Fruit fly (Drosophila melanogaster) whole organism, embryonic: ENCODE data around the gene Not10.

Experiments used
- Abd-B ChIP-seq: fragments of 200-800 bp; sonication (Bioruptor generic); optimal IDR thresholded peaks from 2 replicates; lab custom pipeline; 2018; ENCODE audit warnings: missing biosample characterization, mild to moderate bottlenecking, missing genetic modification characterization, moderate library complexity
- Atf-2 ChIP-seq: fragments of 200-800 bp; sonication (Bioruptor generic); optimal IDR thresholded peaks from 2 replicates; lab custom pipeline; 2016; ENCODE audit warnings: missing biosample characterization, missing genetic modification characterization
- BEAF-32 ChIP-seq: fragments of 200-800 bp; sonication (Bioruptor generic); optimal IDR thresholded peaks from 3 replicates; lab custom pipeline; 2017; ENCODE audit warnings: missing biosample characterization, missing genetic modification characterization, mild to moderate bottlenecking, moderate library complexity, missing genetic modification reagents
- CG10462 ChIP-seq: fragments of 200-800 bp; sonication (Bioruptor generic); optimal IDR thresholded peaks from 2 replicates; lab custom pipeline; 2016; ENCODE audit warnings: missing biosample characterization, missing genetic modification characterization
- CG13296 ChIP-seq: fragments of 200-800 bp; sonication (Bioruptor generic); optimal IDR thresholded peaks from 3 replicates; lab custom pipeline; 2018; ENCODE audit warnings: missing biosample characterization, mild to moderate bottlenecking, missing genetic modification characterization
- CG2116 ChIP-seq: fragments of 200-800 bp; sonication (Bioruptor generic); optimal IDR thresholded peaks from 3 replicates; lab custom pipeline; 2018; ENCODE audit warnings: missing biosample characterization, mild to moderate bottlenecking, missing genetic modification characterization
- CG2129 ChIP-seq: fragments of 200-800 bp; sonication (Bioruptor generic); IDR thresholded peaks from 2 replicates; pipeline ENCODE4 v1.3.6; 2022; ENCODE audit warnings: missing biosample characterization, missing genetic modification characterization; ENCODE audit not compliant: partially characterized antibody
- CG32532 ChIP-seq: fragments of 200-800 bp; sonication (Bioruptor generic); IDR thresholded peaks from 2 replicates; pipeline ENCODE4 v1.3.6; 2022; ENCODE audit warnings: missing biosample characterization, missing genetic modification characterization
- CG3995 ChIP-seq: fragments of 200-800 bp; sonication (Bioruptor generic); optimal IDR thresholded peaks from 3 replicates; lab custom pipeline; 2016; ENCODE audit warnings: missing biosample characterization, missing genetic modification characterization
- CG4328 ChIP-seq: fragments of 200-800 bp; sonication (Bioruptor generic); optimal IDR thresholded peaks from 3 replicates; lab custom pipeline; 2017; ENCODE audit warnings: missing biosample characterization, missing genetic modification reagents, missing genetic modification characterization
- CG5245 ChIP-seq: fragments of 200-800 bp; sonication (Bioruptor generic); optimal IDR thresholded peaks from 3 replicates; lab custom pipeline; 2016; ENCODE audit warnings: missing biosample characterization, missing genetic modification characterization
- CG6254 ChIP-seq: fragments of 200-800 bp; sonication (Bioruptor generic); optimal IDR thresholded peaks from 3 replicates; lab custom pipeline; 2017; ENCODE audit warnings: mild to moderate bottlenecking, missing biosample characterization, missing genetic modification reagents, missing genetic modification characterization
- CG6854 ChIP-seq: fragments of 200-800 bp; sonication (Bioruptor generic); optimal IDR thresholded peaks from 3 replicates; lab custom pipeline; 2017; ENCODE audit warnings: missing biosample characterization, mild to moderate bottlenecking, missing genetic modification characterization
- CG7271 ChIP-seq: fragments of 200-800 bp; sonication (Bioruptor generic); optimal IDR thresholded peaks from 2 replicates; lab custom pipeline; 2018; ENCODE audit warnings: missing biosample characterization, mild to moderate bottlenecking, missing genetic modification characterization, moderate library complexity
- CG8281 ChIP-seq: fragments of 200-800 bp; sonication (Bioruptor generic); optimal IDR thresholded peaks from 2 replicates; lab custom pipeline; 2018; ENCODE audit warnings: missing biosample characterization, mild to moderate bottlenecking, missing genetic modification characterization, moderate library complexity
- CG8359 ChIP-seq: fragments of 200-800 bp; sonication (Bioruptor generic); optimal IDR thresholded peaks from 2 replicates; lab custom pipeline; 2017; ENCODE audit warnings: missing biosample characterization, mild to moderate bottlenecking, missing genetic modification characterization, borderline replicate concordance
- CG8944 ChIP-seq: fragments of 200-800 bp; sonication (Bioruptor generic); optimal IDR thresholded peaks from 3 replicates; lab custom pipeline; 2016; ENCODE audit warnings: missing biosample characterization, missing genetic modification characterization
- CG9215 ChIP-seq: fragments of 200-800 bp; sonication (Bioruptor generic); IDR thresholded peaks from 2 replicates; pipeline ENCODE4 v1.3.6; 2022; ENCODE audit warnings: missing biosample characterization, missing genetic modification characterization
- CG9727 ChIP-seq: fragments of 200-800 bp; sonication (Bioruptor generic); optimal IDR thresholded peaks from 3 replicates; lab custom pipeline; 2017; ENCODE audit warnings: missing biosample characterization, mild to moderate bottlenecking, missing genetic modification characterization
- Dbx ChIP-seq: fragments of 200-800 bp; sonication (Bioruptor generic); IDR thresholded peaks from 3 replicates; pipeline ENCODE4 v1.3.6; 2022; ENCODE audit warnings: missing biosample characterization, missing genetic modification characterization
- Dp ChIP-seq: fragments of 200-800 bp; sonication (Bioruptor generic); optimal IDR thresholded peaks from 2 replicates; lab custom pipeline; 2018; ENCODE audit warnings: missing biosample characterization, mild to moderate bottlenecking, missing genetic modification characterization, moderate library complexity
- H2.0 ChIP-seq: fragments of 200-800 bp; sonication (Bioruptor generic); IDR thresholded peaks from 2 replicates; pipeline ENCODE4 v1.3.6; 2022; ENCODE audit warnings: missing biosample characterization, missing genetic modification characterization
- Lhr ChIP-seq: fragments of 200-800 bp; sonication (Bioruptor generic); optimal IDR thresholded peaks from 3 replicates; lab custom pipeline; 2017; ENCODE audit warnings: mild to moderate bottlenecking, missing biosample characterization, missing genetic modification reagents, missing genetic modification characterization
- MBD-R2 ChIP-seq: fragments of 200-800 bp; sonication (Bioruptor generic); IDR thresholded peaks from 2 replicates; pipeline ENCODE4 v1.3.6; 2022; ENCODE audit warnings: missing biosample characterization, missing genetic modification characterization
- MESR4 ChIP-seq: fragments of 200-800 bp; sonication (Bioruptor generic); optimal IDR thresholded peaks from 2 replicates; lab custom pipeline; 2018; ENCODE audit warnings: missing biosample characterization, mild to moderate bottlenecking, missing genetic modification characterization, moderate library complexity
- Nf-YA ChIP-seq: fragments of 200-800 bp; sonication (Bioruptor generic); IDR thresholded peaks from 2 replicates; pipeline ENCODE4 v1.3.6; 2022; ENCODE audit warnings: missing biosample characterization, missing genetic modification characterization
- Nf-YB ChIP-seq: fragments of 200-800 bp; sonication (Bioruptor generic); optimal IDR thresholded peaks from 3 replicates; lab custom pipeline; 2019; ENCODE audit warnings: missing biosample characterization, mild to moderate bottlenecking, missing genetic modification characterization, moderate library complexity
- Nf-YC ChIP-seq: fragments of 200-800 bp; optimal IDR thresholded peaks from 3 replicates; lab custom pipeline; 2019; ENCODE audit warnings: missing biosample characterization, mild to moderate bottlenecking, missing genetic modification characterization, moderate library complexity
- Rx ChIP-seq: fragments of 200-800 bp; sonication (Bioruptor generic); IDR thresholded peaks from 2 replicates; pipeline ENCODE4 v1.3.6; 2022; ENCODE audit warnings: missing biosample characterization, missing genetic modification characterization
- Taf1 ChIP-seq: fragments of 200-800 bp; sonication (Bioruptor generic); IDR thresholded peaks from 2 replicates; pipeline ENCODE4 v1.3.6; 2022; ENCODE audit warnings: missing biosample characterization, missing genetic modification characterization
- Usf ChIP-seq: fragments of 200-800 bp; sonication (Bioruptor generic); optimal IDR thresholded peaks from 2 replicates; lab custom pipeline; 2017; ENCODE audit warnings: missing genotype, missing biosample characterization, missing genetic modification characterization
- amos ChIP-seq: fragments of 200-800 bp; sonication (Bioruptor generic); IDR thresholded peaks from 2 replicates; pipeline ENCODE4 v1.3.6; 2022; ENCODE audit warnings: missing biosample characterization, missing genetic modification characterization; ENCODE audit not compliant: partially characterized antibody
- bbx ChIP-seq: fragments of 200-800 bp; sonication (Bioruptor generic); IDR thresholded peaks from 2 replicates; pipeline ENCODE4 v1.3.6; 2022; ENCODE audit warnings: missing biosample characterization, missing genetic modification characterization; ENCODE audit not compliant: partially characterized antibody
- bigmax ChIP-seq: fragments of 200-800 bp; sonication (Bioruptor generic); optimal IDR thresholded peaks from 2 replicates; lab custom pipeline; 2018; ENCODE audit warnings: missing biosample characterization, mild to moderate bottlenecking, missing genetic modification characterization
- crol ChIP-seq: fragments of 200-800 bp; sonication (Bioruptor generic); IDR thresholded peaks from 2 replicates; pipeline ENCODE4 v1.3.6; 2022; ENCODE audit warnings: missing biosample characterization, missing genetic modification characterization
- dan ChIP-seq: fragments of 200-800 bp; sonication (Bioruptor generic); IDR thresholded peaks from 2 replicates; pipeline ENCODE4 v1.3.6; 2022; ENCODE audit warnings: missing biosample characterization, missing genetic modification characterization
- disco-r ChIP-seq: fragments of 200-800 bp; sonication (Bioruptor generic); optimal IDR thresholded peaks from 2 replicates; lab custom pipeline; 2016; ENCODE audit warnings: missing biosample characterization, missing genetic modification characterization
- en ChIP-seq: fragments of 200-800 bp; sonication (Bioruptor generic); optimal IDR thresholded peaks from 2 replicates; lab custom pipeline; 2016; ENCODE audit warnings: missing biosample characterization, missing genetic modification characterization
- gcm ChIP-seq: fragments of 200-800 bp; sonication (Bioruptor generic); optimal IDR thresholded peaks from 2 replicates; lab custom pipeline; 2019; ENCODE audit warnings: missing biosample characterization, mild to moderate bottlenecking, missing genetic modification characterization, moderate library complexity
- h ChIP-seq: fragments of >200 bp; optimal IDR thresholded peaks from 2 replicates; lab custom pipeline; 2017
- hth ChIP-seq: fragments of >200 bp; optimal IDR thresholded peaks from 2 replicates; lab custom pipeline; 2017; ENCODE audit warnings: inconsistent platforms
- kah ChIP-seq: fragments of 200-800 bp; sonication (Bioruptor generic); optimal IDR thresholded peaks from 2 replicates; lab custom pipeline; 2018; ENCODE audit warnings: missing biosample characterization, mild to moderate bottlenecking, missing genetic modification characterization
- ken ChIP-seq: fragments of 200-800 bp; sonication (Bioruptor generic); IDR thresholded peaks from 3 replicates; pipeline ENCODE4 v1.3.6; 2022; ENCODE audit warnings: missing biosample characterization, missing genetic modification characterization
- phol ChIP-seq: fragments of 200-800 bp; sonication (Bioruptor generic); optimal IDR thresholded peaks from 3 replicates; lab custom pipeline; 2018; ENCODE audit warnings: missing biosample characterization, mild to moderate bottlenecking, missing genetic modification characterization, moderate library complexity
- prd ChIP-seq, 3 experiments: fragments of >200 bp in 2 of 3; fragments of 200-800 bp in 1 of 3; sonication (Bioruptor generic) in 1 of 3; optimal IDR thresholded peaks in 2 of 3; IDR thresholded peaks in 1 of 3; 2 replicates in 2 of 3; 3 replicates in 1 of 3; pipeline versions ENCODE4 v1.3.6 to Lab custom; 2017 to 2022; ENCODE audit warnings: missing biosample characterization in 1 of 3, missing genetic modification characterization in 1 of 3
- pum ChIP-seq: fragments of 200-800 bp; sonication (Bioruptor generic); optimal IDR thresholded peaks from 2 replicates; lab custom pipeline; 2016; ENCODE audit warnings: missing biosample characterization, missing genetic modification characterization
- run ChIP-seq: fragments of 200-800 bp; sonication (Bioruptor generic); optimal IDR thresholded peaks from 3 replicates; lab custom pipeline; 2018; ENCODE audit warnings: missing biosample characterization, mild to moderate bottlenecking, missing genetic modification characterization
- seq ChIP-seq: fragments of 200-800 bp; sonication (Bioruptor generic); IDR thresholded peaks from 2 replicates; pipeline ENCODE4 v1.3.6; 2022; ENCODE audit warnings: missing biosample characterization, missing genetic modification characterization
- sob ChIP-seq: fragments of 200-800 bp; sonication (Bioruptor generic); IDR thresholded peaks from 2 replicates; pipeline ENCODE4 v1.3.6; 2022; ENCODE audit warnings: missing biosample characterization, missing genetic modification characterization
- vnd ChIP-seq: fragments of 200-800 bp; sonication (Bioruptor generic); IDR thresholded peaks from 3 replicates; pipeline ENCODE4 v1.3.6; 2022; ENCODE audit warnings: missing biosample characterization, missing genetic modification characterization; ENCODE audit not compliant: partially characterized antibody
- yki ChIP-seq: fragments of >200 bp; optimal IDR thresholded peaks from 3 replicates; lab custom pipeline; 2018
- z ChIP-seq: fragments of 200-800 bp; sonication (Bioruptor generic); IDR thresholded peaks from 3 replicates; pipeline ENCODE4 v1.3.6; 2022; ENCODE audit warnings: missing biosample characterization, missing genetic modification characterization

Gene Not10

DNA sequence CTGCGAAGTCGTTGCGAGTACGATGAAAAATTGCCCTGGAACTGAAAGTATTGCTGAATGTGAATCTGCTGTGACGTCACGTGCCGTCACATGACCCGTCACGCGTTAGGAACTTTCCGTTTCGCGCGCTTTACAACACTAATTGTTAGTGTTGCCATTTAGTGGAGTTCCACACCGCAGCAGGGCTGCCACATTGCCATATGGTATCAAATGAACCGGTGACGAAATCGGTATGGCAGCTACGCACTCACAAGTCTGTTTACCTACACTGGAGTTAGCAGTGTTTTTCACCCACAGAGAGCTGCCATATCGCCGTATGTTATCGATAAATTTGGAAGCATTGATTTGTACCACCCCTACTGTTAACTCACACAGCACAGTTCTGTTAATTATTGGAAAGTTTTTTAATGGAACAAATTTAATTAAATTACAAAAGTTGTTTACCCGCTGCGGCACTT is 2.7 kb upstream of the Not10 start, which contains the start of the genes Vha55 and Snx3 (continued):
- no peak for TF ChIP-seq crol (GFP tag; lab: Robert Waterston, UW)
- no peak for TF ChIP-seq CG6254 (GFP tag; lab: Kevin White, UChicago)
- TF ChIP-seq yki = peak; percentile 14
- peak; percentile 65 for TF ChIP-seq phol (tag; lab: Kevin White, UChicago)
- no peak for TF ChIP-seq Nf-YA
- TF ChIP-seq CG7271 = peak; percentile 16
- peak; percentile 82 for TF ChIP-seq pum
- TF ChIP-seq Taf1 (GFP tag; lab: Robert Waterston, UW) = no peak
- TF ChIP-seq sob (GFP tag; lab: Robert Waterston, UW) = no peak
- TF ChIP-seq CG2116 (GFP tag; lab: Kevin White, UChicago) = peak; percentile 73
- TF ChIP-seq CG10462 = peak; percentile 32
- TF ChIP-seq CG32532 (GFP tag; lab: Robert Waterston, UW) = no peak
- no peak for TF ChIP-seq CG8359 (GFP tag; lab: Kevin White, UChicago)
- TF ChIP-seq H2.0 (GFP tag; lab: Robert Waterston, UW) = no peak
- TF ChIP-seq amos (GFP tag; lab: Robert Waterston, UW) = no peak
- TF ChIP-seq CG9727 (GFP tag; lab: Kevin White, UChicago) = no peak
- TF ChIP-seq prd (optimal IDR thresholded peaks at IDR 0.05; lab: Kevin White, UChicago) = no peak
- no peak for TF ChIP-seq prd (GFP tag; IDR thresholded peaks at IDR 0.05; lab: Robert Waterston, UW)
- TF ChIP-seq CG4328 (GFP tag; lab: Kevin White, UChicago) = no peak
- TF ChIP-seq Usf (GFP tag; lab: Kevin White, UChicago) = peak; percentile 99
- TF ChIP-seq BEAF-32 (GFP tag; lab: Kevin White, UChicago) = peak; percentile 71
- TF ChIP-seq bbx = no peak
- TF ChIP-seq dan (GFP tag; lab: Robert Waterston, UW) = no peak
- TF ChIP-seq hth = no peak
- no peak for TF ChIP-seq en (GFP tag; lab: Kevin White, UChicago)
- peak; percentile 3 for TF ChIP-seq run (tag; lab: Kevin White, UChicago)
- no peak for TF ChIP-seq Rx (GFP tag; lab: Robert Waterston, UW)
- no peak for TF ChIP-seq CG13296 (GFP tag; lab: Kevin White, UChicago)
- TF ChIP-seq Dbx (GFP tag; lab: Robert Waterston, UW) = no peak
- peak; percentile 67 for TF ChIP-seq Dp
- TF ChIP-seq CG2129 (GFP tag; lab: Robert Waterston, UW) = no peak
- peak; percentile 99 for TF ChIP-seq Lhr (GFP tag; lab: Kevin White, UChicago)
- peak; percentile 48 for TF ChIP-seq Nf-YB (GFP tag; lab: Kevin White, UChicago)
- TF ChIP-seq bigmax (GFP tag; lab: Kevin White, UChicago) = peak; percentile 57
- TF ChIP-seq Atf-2 = peak; percentile 55
- TF ChIP-seq h (lab: Kevin White, UChicago) = no peak
- no peak for TF ChIP-seq ken (GFP tag; lab: Robert Waterston, UW)
- no peak for TF ChIP-seq vnd
- no peak for TF ChIP-seq CG9215
- TF ChIP-seq gcm (GFP tag; lab: Kevin White, UChicago) = no peak
- TF ChIP-seq kah (GFP tag; lab: Kevin White, UChicago) = no peak
- peak; percentile 91 for TF ChIP-seq MESR4 (GFP tag; lab: Kevin White, UChicago)
- no peak for TF ChIP-seq MBD-R2 (GFP tag; lab: Robert Waterston, UW)
- peak; percentile 63 for TF ChIP-seq Abd-B
- TF ChIP-seq CG8281 = no peak
- TF ChIP-seq Nf-YC = peak; percentile 62
- TF ChIP-seq seq = no peak
- TF ChIP-seq disco-r (GFP tag; lab: Kevin White, UChicago) = peak; percentile 40
- no peak for TF ChIP-seq z
- peak; percentile 84 for TF ChIP-seq CG8944 (GFP tag; lab: Kevin White, UChicago)
- peak; percentile 74 for TF ChIP-seq CG5245 (GFP tag; lab: Kevin White, UChicago)
- peak; percentile 44 for TF ChIP-seq CG3995 (GFP tag; lab: Kevin White, UChicago)
- TF ChIP-seq CG6854 (GFP tag; lab: Kevin White, UChicago) = no peak
